Worm (Caenorhabditis elegans): ENCODE measurements around the gene F54F2.7.

DNA sequence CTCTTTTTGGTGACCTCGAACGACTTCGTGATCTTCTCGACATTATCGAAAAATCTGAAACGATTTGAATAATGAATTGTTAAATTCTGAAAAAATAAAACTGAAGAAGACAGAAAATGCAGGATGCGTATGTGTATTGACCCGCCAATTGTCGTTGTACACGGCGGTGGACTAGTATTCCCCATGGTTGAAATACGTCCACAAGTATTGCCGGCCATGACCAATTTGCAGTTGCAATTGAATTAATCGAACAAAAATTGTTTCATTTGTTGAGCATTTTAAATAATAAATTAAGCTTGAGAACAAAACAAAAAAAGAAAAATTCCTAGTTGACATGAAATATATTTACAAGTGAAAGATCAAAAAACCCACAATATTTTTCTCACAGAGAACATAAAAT is 22.1 kb upstream of the F54F2.7 start, which contains the start of gene F44E2.3:
- TF ChIP-seq dao-5 (tag; optimal IDR thresholded peaks at IDR 0.05) (no peak), him-1 (tag; optimal IDR thresholded peaks at IDR 0.05) (no peak)

All from whole organism, L4/young adult.